Fruit fly (Drosophila melanogaster) whole organism, adult: ENCODE data around the gene CG3081.

Source experiments
- CG11617 ChIP-seq: fragments of 200-800 bp; sonication (Bioruptor generic); optimal IDR thresholded peaks from 2 replicates; lab custom pipeline; 2017; ENCODE audit warnings: mild to moderate bottlenecking, missing biosample characterization, missing genetic modification reagents, missing genetic modification characterization
- CG12768 ChIP-seq: fragments of 200-800 bp; sonication (Bioruptor generic); optimal IDR thresholded peaks from 2 replicates; lab custom pipeline; 2017; ENCODE audit warnings: missing biosample characterization, missing genetic modification characterization, mild to moderate bottlenecking, moderate library complexity, missing genetic modification reagents
- CG14711 ChIP-seq: fragments of 200-800 bp; sonication (Bioruptor generic); optimal IDR thresholded peaks from 2 replicates; lab custom pipeline; 2018; ENCODE audit warnings: missing biosample characterization, mild to moderate bottlenecking, missing genetic modification characterization, moderate library complexity
- CG1620 ChIP-seq: fragments of 200-800 bp; sonication (Bioruptor generic); optimal IDR thresholded peaks from 2 replicates; lab custom pipeline; 2016; ENCODE audit warnings: missing biosample characterization, missing genetic modification characterization
- CG33017 ChIP-seq: fragments of 200-800 bp; sonication (Bioruptor generic); optimal IDR thresholded peaks from 2 replicates; lab custom pipeline; 2018; ENCODE audit warnings: missing biosample characterization, mild to moderate bottlenecking, missing genetic modification characterization, moderate library complexity
- CG5204 ChIP-seq: fragments of 200-800 bp; sonication (Bioruptor generic); optimal IDR thresholded peaks from 2 replicates; lab custom pipeline; 2016; ENCODE audit warnings: missing biosample characterization, missing genetic modification characterization
- CG7045 ChIP-seq: fragments of 200-800 bp; sonication (Bioruptor generic); optimal IDR thresholded peaks from 2 replicates; lab custom pipeline; 2017; ENCODE audit warnings: missing biosample characterization, mild to moderate bottlenecking, missing genetic modification characterization
- CG7101 ChIP-seq: fragments of 200-800 bp; sonication (Bioruptor generic); optimal IDR thresholded peaks from 2 replicates; lab custom pipeline; 2018; ENCODE audit warnings: missing biosample characterization, mild to moderate bottlenecking, missing genetic modification characterization, moderate library complexity
- Clk ChIP-seq: fragments of 200-800 bp; sonication (Bioruptor generic); optimal IDR thresholded peaks from 2 replicates; lab custom pipeline; 2017; ENCODE audit warnings: missing biosample characterization, missing genetic modification characterization
- Crg-1 ChIP-seq: fragments of 200-800 bp; sonication (Bioruptor generic); optimal IDR thresholded peaks from 2 replicates; lab custom pipeline; 2016; ENCODE audit warnings: missing biosample characterization, missing genetic modification characterization
- Hr96 ChIP-seq: fragments of 200-800 bp; sonication (Bioruptor generic); optimal IDR thresholded peaks from 2 replicates; lab custom pipeline; 2016; ENCODE audit warnings: missing biosample characterization, missing genetic modification characterization
- Mnt ChIP-seq: fragments of 200-800 bp; sonication (Bioruptor generic); optimal IDR thresholded peaks from 2 replicates; lab custom pipeline; 2016; ENCODE audit warnings: missing biosample characterization, mild to moderate bottlenecking, missing genetic modification characterization
- bab1 ChIP-seq: fragments of 200-800 bp; sonication (Bioruptor generic); optimal IDR thresholded peaks from 3 replicates; lab custom pipeline; 2019; ENCODE audit warnings: missing biosample characterization, mild to moderate bottlenecking, missing genetic modification characterization, moderate library complexity
- cic ChIP-seq: fragments of 200-800 bp; sonication (Bioruptor generic); optimal IDR thresholded peaks from 2 replicates; lab custom pipeline; 2017; ENCODE audit warnings: missing biosample characterization, mild to moderate bottlenecking, missing genetic modification characterization, moderate library complexity
- cnc ChIP-seq, 2 experiments: fragments of >200 bp; optimal IDR thresholded peaks; 2 replicates each; lab custom pipeline; 2017
- kay ChIP-seq: fragments of 200-800 bp; sonication (Bioruptor generic); peaks from one replicate; lab custom pipeline; 2016; ENCODE audit warnings: missing biosample characterization, missing genetic modification characterization, borderline replicate concordance
- ovo ChIP-seq: fragments of 200-800 bp; sonication (Bioruptor generic); optimal IDR thresholded peaks from 2 replicates; lab custom pipeline; 2016; ENCODE audit warnings: missing biosample characterization, missing genetic modification characterization
- pad ChIP-seq: fragments of 200-800 bp; sonication (Bioruptor generic); optimal IDR thresholded peaks from 3 replicates; lab custom pipeline; 2017; ENCODE audit warnings: missing biosample characterization, missing genetic modification characterization, mild to moderate bottlenecking, moderate library complexity, missing genetic modification reagents
- tj ChIP-seq: fragments of 200-800 bp; sonication (Bioruptor generic); optimal IDR thresholded peaks from 3 replicates; lab custom pipeline; 2017; ENCODE audit warnings: missing biosample characterization, mild to moderate bottlenecking, missing genetic modification characterization, moderate library complexity
- toe ChIP-seq: fragments of 200-800 bp; sonication (Bioruptor generic); optimal IDR thresholded peaks from 2 replicates; lab custom pipeline; 2016; ENCODE audit warnings: missing biosample characterization, missing genetic modification characterization

Gene CG3081

DNA sequence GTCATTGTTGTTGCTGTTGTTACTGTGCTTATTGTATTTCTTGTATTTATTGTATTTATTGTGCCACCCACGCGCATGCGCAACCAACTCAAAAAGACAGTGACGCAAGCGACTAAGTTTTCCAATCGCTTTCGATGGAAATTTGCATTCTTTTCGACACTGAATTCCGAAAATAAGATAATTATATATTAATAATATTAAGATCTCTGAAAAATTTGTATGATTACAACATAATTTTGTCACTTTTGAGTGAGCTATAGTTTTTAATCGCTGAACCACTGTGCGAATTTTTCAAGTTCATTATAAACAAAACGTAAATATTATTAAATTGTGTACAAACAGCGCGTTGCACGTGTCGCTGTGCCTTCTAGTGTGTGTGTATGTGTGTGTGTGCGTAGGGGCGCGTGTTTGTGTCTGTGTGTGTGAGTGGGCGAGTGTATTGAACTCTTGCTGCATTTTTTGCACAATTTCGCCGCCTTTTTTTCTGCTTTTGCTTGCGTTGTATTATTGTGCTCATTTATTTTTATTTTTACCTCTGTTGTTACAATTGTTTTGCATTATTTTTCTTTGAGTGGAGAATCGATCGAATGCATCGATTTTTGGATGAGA, 28.0 kb downstream of the CG3081 start:
- no peak for TF ChIP-seq cic
- TF ChIP-seq Clk (GFP tag; lab: Kevin White, UChicago) = no peak
- peak; percentile 76 for TF ChIP-seq bab1 (GFP tag; lab: Kevin White, UChicago)
- TF ChIP-seq kay (GFP tag; lab: Kevin White, UChicago) = no peak
- no peak for TF ChIP-seq Crg-1 (GFP tag; lab: Kevin White, UChicago)
- no peak for TF ChIP-seq CG14711 (tag; lab: Kevin White, UChicago)
- no peak for TF ChIP-seq CG7101

DNA sequence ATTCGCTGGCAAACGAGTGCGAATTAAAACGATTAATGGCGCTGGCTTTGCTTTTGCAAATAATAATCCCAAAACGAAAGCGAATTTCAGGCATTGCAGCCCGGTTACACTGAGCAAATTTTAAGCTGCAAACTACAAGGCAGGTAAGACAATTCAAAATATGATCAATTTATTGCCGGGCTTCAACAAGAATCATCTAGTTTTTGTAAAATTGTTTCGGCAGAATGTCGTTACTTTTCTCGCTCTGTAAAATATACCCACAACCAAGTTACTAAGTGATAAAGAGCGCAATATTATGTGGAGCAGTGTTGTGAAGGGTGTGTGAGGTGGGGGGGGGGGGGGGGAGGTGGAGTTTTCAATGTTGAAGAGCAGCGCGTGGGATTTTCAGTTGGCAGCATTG, 28.8 kb downstream of the CG3081 start:
- no peak for TF ChIP-seq pad (GFP tag; lab: Kevin White, UChicago)
- TF ChIP-seq bab1 (GFP tag; lab: Kevin White, UChicago) = peak; percentile 8

DNA sequence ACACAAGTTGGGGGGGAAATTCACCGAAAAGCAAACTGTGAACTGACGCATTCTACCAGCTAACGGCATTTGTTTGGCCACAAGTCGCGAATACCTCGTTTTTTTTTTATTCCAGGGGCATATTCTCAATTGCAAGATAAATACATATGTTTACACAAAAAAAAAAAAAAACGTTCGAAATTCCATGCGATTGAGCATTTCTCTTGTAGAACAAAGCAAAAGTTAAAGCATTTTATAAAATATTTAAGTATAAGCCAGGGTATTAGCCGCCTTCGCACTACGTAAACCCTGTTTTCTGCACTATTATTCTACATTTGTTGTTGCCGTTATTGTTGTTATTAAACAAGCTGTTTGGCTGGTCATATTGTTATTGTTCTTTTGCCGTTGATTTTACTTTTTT, 29.5 kb downstream of the CG3081 start:
- no peak for TF ChIP-seq Crg-1 (GFP tag; lab: Kevin White, UChicago)
- TF ChIP-seq Clk (GFP tag; lab: Kevin White, UChicago) = no peak
- TF ChIP-seq CG5204 (GFP tag; lab: Kevin White, UChicago) = no peak
- TF ChIP-seq Mnt = no peak
- TF ChIP-seq CG33017 = no peak
- no peak for TF ChIP-seq ovo (GFP tag; lab: Kevin White, UChicago)
- TF ChIP-seq CG14711 (tag; lab: Kevin White, UChicago) = peak; percentile 65
- TF ChIP-seq CG7045 = no peak
- TF ChIP-seq tj = no peak
- peak; percentile 59 for TF ChIP-seq Hr96
- peak; percentile 64 for TF ChIP-seq CG7101
- no peak for TF ChIP-seq CG1620 (GFP tag; lab: Kevin White, UChicago)
- no peak for TF ChIP-seq cnc (optimal IDR thresholded peaks at IDR 0.05; lab: Kevin White, UChicago)
- no peak for TF ChIP-seq CG11617 (GFP tag; lab: Kevin White, UChicago)
- no peak for TF ChIP-seq CG12768 (GFP tag; lab: Kevin White, UChicago)
- peak; percentile 73 for TF ChIP-seq bab1 (GFP tag; lab: Kevin White, UChicago)
- no peak for TF ChIP-seq toe
- no peak for TF ChIP-seq pad (GFP tag; lab: Kevin White, UChicago)
- TF ChIP-seq kay (GFP tag; lab: Kevin White, UChicago) = no peak
- TF ChIP-seq cic = no peak

DNA sequence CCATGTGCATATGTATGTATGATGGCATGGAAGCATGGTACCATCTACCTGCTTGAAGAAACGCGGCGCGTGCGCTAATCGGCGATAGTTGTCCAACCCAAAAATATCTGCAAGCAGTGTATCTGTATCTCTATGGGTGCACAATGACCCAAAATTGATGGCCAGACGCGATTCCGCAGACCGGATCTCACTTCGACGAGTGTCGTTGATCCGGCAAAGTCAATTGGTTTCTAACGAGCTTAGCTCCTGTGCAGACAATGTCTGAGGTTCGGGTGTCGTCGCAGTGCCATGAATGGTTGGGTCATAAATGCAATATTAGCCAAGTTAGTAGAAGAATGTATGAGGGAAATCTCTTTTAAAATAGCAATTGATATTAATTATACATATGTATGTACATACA, 30.2 kb downstream of the CG3081 start:
- TF ChIP-seq CG12768 (GFP tag; lab: Kevin White, UChicago) (no peak), ovo (GFP tag; lab: Kevin White, UChicago) (no peak), CG11617 (GFP tag; lab: Kevin White, UChicago) (no peak)

DNA sequence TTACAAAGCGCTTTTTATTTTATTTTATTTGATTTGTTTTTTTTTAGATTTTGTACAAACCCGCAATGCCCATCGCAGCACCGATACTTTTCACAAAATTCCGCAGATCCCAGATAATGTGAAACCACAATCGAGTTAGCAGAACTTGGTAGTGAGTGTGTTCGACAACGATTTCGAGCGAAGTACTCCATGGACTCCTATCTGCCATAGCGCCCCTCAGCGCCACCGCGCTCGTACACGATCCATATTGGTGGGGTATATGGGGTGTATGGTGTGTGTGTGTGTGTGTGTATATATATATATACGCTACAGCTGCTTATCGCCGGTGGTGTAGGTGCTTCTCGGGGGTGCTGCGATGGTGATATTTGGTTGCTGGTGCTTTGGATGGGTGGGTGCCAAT, 31.3 kb downstream of the CG3081 start:
- peak; percentile 6 for TF ChIP-seq Mnt
- TF ChIP-seq toe = no peak
- peak; percentile 11 for TF ChIP-seq cic
- TF ChIP-seq kay (GFP tag; lab: Kevin White, UChicago) = peak; percentile 53
- no peak for TF ChIP-seq Crg-1 (GFP tag; lab: Kevin White, UChicago)
- TF ChIP-seq Clk (GFP tag; lab: Kevin White, UChicago) = no peak
- no peak for TF ChIP-seq CG14711 (tag; lab: Kevin White, UChicago)
- TF ChIP-seq CG33017 = no peak
- peak; percentile 25 for TF ChIP-seq CG7101

DNA sequence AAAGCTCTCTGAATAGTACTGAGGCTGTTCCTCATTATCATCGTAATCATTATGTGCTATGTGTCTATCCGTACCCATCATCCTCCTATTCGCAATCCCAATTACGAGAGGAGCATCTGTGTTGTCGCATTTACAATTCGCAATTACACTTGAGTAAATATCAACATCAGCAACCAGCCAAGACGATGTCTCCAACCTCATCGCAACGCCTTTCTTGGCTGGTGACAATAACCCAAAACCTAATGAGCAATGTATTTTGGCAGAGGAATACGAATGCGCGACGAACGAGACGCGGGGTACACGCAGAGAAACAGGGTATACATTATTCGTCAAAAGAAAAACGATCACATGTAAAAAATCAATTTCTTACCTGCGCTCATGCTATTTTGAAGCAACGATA, 33.3 kb downstream of the CG3081 start:
- no peak for TF ChIP-seq kay (GFP tag; lab: Kevin White, UChicago)
- TF ChIP-seq tj = peak; percentile 9
- no peak for TF ChIP-seq CG11617 (GFP tag; lab: Kevin White, UChicago)
- no peak for TF ChIP-seq bab1 (GFP tag; lab: Kevin White, UChicago)
- TF ChIP-seq pad (GFP tag; lab: Kevin White, UChicago) = peak; percentile 28
- TF ChIP-seq CG7045 = peak; percentile 18
- TF ChIP-seq Mnt = peak; percentile 35
- peak; percentile 28 for TF ChIP-seq CG1620 (GFP tag; lab: Kevin White, UChicago)
- TF ChIP-seq CG12768 (GFP tag; lab: Kevin White, UChicago) = no peak
- no peak for TF ChIP-seq cic
- peak; percentile 67 for TF ChIP-seq CG7101
- TF ChIP-seq Crg-1 (GFP tag; lab: Kevin White, UChicago) = peak; percentile 70
- TF ChIP-seq ovo (GFP tag; lab: Kevin White, UChicago) = peak; percentile 28
- peak; percentile 22 for TF ChIP-seq toe
- TF ChIP-seq CG14711 (tag; lab: Kevin White, UChicago) = peak; percentile 24
- TF ChIP-seq Clk (GFP tag; lab: Kevin White, UChicago) = no peak
- no peak for TF ChIP-seq cnc (optimal IDR thresholded peaks at IDR 0.05; lab: Kevin White, UChicago)

DNA sequence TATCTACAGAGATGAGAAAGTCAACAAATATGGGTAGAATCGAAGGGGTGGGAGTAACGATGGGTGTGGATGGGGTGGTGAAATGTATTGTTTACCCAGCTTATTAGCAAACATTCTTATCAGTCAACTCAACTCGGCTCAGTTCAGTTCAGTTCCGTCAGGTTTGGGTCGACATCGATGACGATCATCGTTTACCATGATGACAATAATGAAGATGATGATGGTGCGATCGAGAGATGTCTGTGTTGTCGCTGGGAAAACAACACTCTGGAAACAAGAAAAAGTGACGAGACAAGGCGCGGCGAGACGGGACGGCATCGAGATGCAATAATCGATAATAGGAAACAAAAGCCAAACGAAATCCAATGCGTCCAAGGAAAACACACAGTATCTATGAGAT, 34.0 kb downstream of the CG3081 start:
- peak; percentile 18 for TF ChIP-seq ovo (GFP tag; lab: Kevin White, UChicago)
- no peak for TF ChIP-seq CG33017
- TF ChIP-seq kay (GFP tag; lab: Kevin White, UChicago) = no peak
- TF ChIP-seq CG7101 = peak; percentile 11
